Fruit fly (Drosophila melanogaster): Measurements from ENCODE around the gene smog.

The smog gene

DNA sequence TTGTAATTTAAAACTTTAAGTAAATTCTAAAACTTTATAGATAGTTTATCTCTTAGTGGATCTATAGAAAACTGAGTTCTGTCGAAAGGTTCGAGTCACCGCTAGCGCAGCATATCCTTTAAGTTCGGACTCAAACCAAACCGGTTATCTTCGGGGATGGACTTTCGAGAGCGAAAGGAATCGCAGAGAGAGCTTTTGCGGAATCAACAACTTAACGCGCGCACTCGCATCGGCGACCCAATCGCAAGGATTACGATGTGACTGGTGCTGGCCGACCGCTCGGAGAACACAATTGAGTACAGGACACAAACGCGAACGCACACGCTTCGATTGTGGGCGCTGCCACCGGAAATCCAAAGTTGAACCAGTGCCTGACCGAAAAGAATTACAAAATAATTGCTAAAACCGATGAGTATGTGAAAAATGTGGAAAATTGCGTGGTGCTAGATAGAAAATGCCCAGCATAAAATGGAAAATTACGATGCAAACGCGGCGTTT lies at the start of gene smog:
smog (plus strand) TSS at position 260 of the 498 bp plus-strand sequence.
- TF ChIP-seq usp (GFP tag; optimal IDR thresholded peaks at IDR 0.05) (no peak), Dll (optimal IDR thresholded peaks at IDR 0.05) (no peak), pan (optimal IDR thresholded peaks at IDR 0.05) (no peak), EcR (GFP tag; optimal IDR thresholded peaks at IDR 0.05) (no peak), CG8478 (optimal IDR thresholded peaks at IDR 0.05) (no peak), psq (optimal IDR thresholded peaks at IDR 0.05) (no peak)

DNA sequence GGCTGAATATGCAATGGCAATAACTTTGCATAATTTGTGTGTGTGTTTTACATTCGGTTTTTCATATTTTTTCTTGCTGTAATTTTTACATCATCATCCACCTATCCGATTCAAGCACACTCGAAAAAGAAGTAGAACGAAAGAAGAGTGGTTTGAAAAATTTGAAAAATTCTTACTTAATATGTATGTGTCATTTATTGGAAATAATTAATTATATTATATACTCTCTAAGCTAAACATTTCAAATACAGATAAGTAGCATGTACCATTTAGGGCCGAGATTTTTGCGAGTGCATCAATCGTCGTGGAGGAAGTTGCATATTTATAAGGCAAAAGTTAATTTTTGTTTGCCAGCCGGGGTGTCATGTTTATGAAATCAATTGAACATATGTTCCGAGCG lies 46.6 kb upstream of the smog start:
- no peak for TF ChIP-seq CG8478 (optimal IDR thresholded peaks at IDR 0.05)
- no peak for TF ChIP-seq Dll (optimal IDR thresholded peaks at IDR 0.05)
- no peak for TF ChIP-seq psq (optimal IDR thresholded peaks at IDR 0.05)
- no peak for TF ChIP-seq EcR (GFP tag; optimal IDR thresholded peaks at IDR 0.05)
- TF ChIP-seq usp (GFP tag; optimal IDR thresholded peaks at IDR 0.05), result no peak
- TF ChIP-seq pan (optimal IDR thresholded peaks at IDR 0.05), result no peak

DNA sequence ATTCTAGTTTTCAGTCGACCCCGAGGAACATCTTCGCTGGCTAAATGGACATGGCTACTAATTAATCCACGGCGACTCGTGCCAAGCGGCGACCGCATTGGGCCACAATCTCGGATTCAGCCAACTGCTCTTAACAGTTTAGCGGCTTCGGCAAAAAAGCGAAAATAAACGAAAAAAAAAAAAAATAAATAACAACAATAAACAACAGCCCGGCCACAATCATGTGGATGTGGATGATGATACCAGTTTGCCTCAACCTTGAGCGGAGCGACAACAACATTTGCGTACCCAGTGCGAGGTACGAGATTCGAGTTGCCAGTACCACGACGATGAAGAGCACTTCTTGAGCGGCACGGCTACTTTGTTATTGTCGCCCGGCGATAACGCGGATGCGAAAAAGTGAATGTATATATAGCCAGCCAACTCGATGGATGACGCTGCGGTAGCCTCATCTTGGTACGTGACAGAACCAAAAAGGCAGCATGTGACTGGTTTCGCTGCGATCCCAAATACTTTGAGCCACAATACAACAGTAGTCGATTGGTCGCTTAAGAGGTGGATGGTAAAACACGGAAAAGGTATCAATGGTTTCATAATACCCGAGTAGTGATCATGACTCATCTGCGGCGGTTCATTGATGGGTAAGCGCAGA lies 44.6 kb upstream of the smog start:
- TF ChIP-seq CG8478 (optimal IDR thresholded peaks at IDR 0.05), result no peak
- TF ChIP-seq psq (optimal IDR thresholded peaks at IDR 0.05), result no peak
- no peak for TF ChIP-seq usp (GFP tag; optimal IDR thresholded peaks at IDR 0.05)

DNA sequence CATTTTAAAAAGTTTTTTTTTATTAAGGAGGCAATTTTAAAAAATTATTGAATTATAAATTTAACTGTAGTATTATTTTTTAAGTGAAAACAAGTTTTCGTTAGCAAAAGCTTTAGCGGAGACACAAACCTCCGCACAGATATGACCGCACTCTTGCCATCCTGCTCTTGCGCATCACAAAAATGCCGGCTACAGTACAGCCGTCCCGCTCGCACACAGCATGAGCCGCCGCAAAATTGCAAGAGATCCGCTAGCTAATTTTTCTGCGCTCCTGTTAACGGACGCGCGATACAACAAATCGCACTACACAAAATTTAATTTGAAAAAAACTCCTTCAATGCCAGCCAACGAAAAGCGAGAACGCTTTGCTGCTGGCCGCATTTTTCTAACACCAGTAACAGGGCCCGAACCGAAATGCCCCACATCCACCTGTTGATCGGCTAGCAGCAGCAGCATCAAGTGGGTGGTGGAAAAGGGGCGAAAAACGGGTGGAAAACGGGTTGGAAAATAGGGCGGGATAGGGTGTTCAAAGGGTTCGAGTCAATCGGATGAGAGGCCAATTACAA lies 42.5 kb upstream of the smog start:
- TF ChIP-seq EcR (GFP tag; optimal IDR thresholded peaks at IDR 0.05) (no peak), CG8478 (optimal IDR thresholded peaks at IDR 0.05) (peak; percentile 79), usp (GFP tag; optimal IDR thresholded peaks at IDR 0.05) (no peak)

DNA sequence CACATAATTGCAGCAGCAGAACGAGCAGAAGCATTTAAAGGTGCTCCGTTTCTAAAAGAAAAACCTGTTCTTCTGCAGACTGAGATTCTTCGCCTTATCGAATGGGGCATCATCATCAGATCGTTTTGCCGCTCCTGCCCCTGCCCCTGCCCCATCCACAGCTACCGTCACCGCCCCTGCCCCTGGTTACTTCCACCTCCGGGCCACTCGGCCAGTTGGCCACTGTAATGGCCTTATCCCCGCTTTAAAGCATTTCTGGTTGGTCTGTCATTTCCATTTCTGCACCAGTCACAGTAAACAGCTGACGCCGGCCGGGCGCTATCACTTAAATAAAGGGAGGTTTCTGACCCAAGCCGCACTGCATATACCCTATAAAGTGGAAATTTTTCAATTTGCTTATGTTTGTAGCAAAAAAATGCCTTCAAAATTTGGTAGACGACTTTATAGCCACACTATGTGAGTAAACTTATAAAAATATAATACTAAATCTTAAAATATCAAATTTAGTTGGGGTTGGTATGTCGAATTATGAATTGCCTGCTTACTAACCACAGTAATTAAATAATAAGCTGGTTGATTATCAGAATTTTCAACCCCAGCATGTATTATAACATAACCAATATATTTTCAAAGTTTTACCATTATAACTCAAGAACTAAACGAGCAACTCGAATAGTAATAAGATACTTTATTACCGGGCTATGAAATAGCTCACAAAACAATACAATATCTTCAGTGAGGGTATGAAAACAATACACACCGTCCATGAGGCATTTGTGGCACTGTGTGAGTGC lies 41.8 kb upstream of the smog start:
- TF ChIP-seq psq (optimal IDR thresholded peaks at IDR 0.05) (no peak), EcR (GFP tag; optimal IDR thresholded peaks at IDR 0.05) (peak in 1 of 2 experiments; percentile 28), CG8478 (optimal IDR thresholded peaks at IDR 0.05) (no peak), Dll (optimal IDR thresholded peaks at IDR 0.05) (peak; percentile 58), usp (GFP tag; optimal IDR thresholded peaks at IDR 0.05) (no peak)

DNA sequence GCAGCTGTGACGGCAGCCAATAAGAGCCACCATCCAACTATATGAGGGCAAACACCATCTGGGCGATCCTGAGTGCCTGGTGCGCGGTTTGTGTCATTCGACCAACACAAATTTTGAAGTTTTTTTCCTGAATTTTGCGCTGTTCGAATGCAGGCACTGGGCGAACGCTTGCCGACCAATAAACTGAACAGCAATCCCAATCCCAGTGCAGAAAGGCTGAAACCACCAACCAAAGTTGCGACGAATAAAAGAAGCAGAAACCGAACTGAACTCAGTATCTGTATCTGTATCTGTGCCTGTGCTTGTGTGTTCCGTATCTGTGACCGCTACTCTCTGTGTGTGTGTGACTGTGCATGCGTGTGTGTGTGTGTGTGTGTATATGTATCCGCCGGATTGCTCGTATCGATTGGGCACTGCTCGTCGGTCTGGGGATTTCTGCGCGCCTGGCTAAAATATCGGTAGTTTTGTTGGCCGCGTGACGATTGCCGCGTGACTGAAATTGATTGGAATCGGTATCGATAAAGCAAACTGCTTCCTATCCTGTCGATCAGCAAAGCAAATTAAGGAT lies 41.1 kb upstream of the smog start:
- TF ChIP-seq pan (optimal IDR thresholded peaks at IDR 0.05) (no peak), Dll (optimal IDR thresholded peaks at IDR 0.05) (no peak), EcR (GFP tag; optimal IDR thresholded peaks at IDR 0.05) (peak in 1 of 2 experiments; percentile 46), CG8478 (optimal IDR thresholded peaks at IDR 0.05) (peak; percentile 89)

DNA sequence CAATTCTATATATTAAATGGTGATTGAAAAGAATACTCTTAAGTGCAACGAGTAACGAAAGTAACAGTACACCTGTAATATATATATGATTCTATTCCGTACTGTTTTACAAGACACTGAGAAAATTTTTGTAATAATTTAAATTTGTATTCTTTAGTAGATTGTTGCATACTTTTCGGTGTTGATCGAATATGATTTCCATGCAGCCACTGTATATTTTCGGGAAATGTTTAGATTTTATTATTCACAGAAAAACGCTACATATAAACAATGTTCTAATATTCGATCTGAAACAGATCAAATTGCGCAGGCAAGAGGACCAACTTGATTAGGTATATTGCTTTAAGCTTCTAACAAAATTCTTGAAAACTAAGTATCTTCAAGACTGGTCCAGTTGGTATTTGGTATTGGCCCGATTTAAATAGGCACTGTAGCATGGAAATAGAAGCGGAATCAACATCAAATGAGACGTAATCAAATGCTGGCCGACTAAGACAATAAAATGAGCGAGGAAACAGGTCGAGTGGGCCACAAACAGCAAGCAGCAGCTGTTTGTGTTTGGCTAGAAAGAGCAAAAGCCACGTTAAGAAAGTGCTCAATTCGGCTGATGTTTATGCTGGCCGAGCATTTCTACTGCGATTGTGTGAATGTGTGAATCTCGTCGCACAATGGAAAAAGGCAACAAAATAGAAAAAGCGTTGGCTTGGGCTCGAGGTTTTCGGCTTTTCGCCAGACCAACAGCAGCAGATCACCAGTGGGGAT lies 40.2 kb upstream of the smog start, which contains the start of gene CG15629:
CG15629 (plus strand) TSS at position 749 of the 762 bp plus-strand sequence.
- TF ChIP-seq CG8478 (optimal IDR thresholded peaks at IDR 0.05) (no peak), psq (optimal IDR thresholded peaks at IDR 0.05) (no peak), pan (optimal IDR thresholded peaks at IDR 0.05) (no peak), usp (GFP tag; optimal IDR thresholded peaks at IDR 0.05) (no peak), Dll (optimal IDR thresholded peaks at IDR 0.05) (no peak), EcR (GFP tag; optimal IDR thresholded peaks at IDR 0.05) (no peak)

DNA sequence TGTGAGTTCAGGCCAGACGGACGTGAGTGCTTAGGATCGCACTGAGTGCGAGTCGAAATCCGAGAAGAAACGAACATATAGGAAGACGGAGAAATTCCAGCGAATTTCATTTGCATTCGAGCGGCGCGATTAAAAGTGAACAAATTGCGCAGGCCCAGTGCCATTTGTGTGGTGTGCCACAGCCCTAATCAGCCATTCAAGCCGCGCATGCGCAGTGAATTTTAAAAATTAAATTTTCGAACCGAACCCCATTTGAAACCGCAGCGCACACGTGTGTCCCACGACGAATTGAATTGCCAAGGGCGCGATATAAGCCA lies 39.7 kb upstream of the smog start:
- TF ChIP-seq pan (optimal IDR thresholded peaks at IDR 0.05) (no peak), Dll (optimal IDR thresholded peaks at IDR 0.05) (no peak), usp (GFP tag; optimal IDR thresholded peaks at IDR 0.05) (no peak), CG8478 (optimal IDR thresholded peaks at IDR 0.05) (no peak), EcR (GFP tag; optimal IDR thresholded peaks at IDR 0.05) (no peak), psq (optimal IDR thresholded peaks at IDR 0.05) (no peak)

DNA sequence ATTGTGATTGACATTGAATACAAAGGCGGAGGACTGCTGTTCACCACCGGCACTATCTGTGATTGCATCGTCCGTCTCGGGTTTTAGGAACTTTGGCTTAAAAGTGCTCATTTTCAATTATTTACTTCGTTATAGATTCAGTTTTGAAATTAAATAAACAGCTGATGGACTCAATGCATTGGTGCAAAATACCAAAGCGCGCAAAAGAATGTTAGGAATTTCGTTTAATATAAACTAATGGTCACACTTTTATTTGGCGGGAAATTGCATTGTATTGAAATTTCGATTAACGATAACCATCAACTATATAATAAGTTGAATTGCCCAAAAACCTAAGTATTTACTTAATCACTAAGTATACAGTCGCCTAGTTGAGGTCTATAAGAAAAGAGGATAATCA lies 34.6 kb upstream of the smog start, which contains the start of gene CG3225:
CG3225 (minus strand) TSS at position 190 of the 400 bp plus-strand sequence.
- no peak for TF ChIP-seq CG8478 (optimal IDR thresholded peaks at IDR 0.05)
- no peak for TF ChIP-seq pan (optimal IDR thresholded peaks at IDR 0.05)
- no peak for TF ChIP-seq EcR (GFP tag; optimal IDR thresholded peaks at IDR 0.05)
- TF ChIP-seq usp (GFP tag; optimal IDR thresholded peaks at IDR 0.05), result no peak
- TF ChIP-seq Dll (optimal IDR thresholded peaks at IDR 0.05), result no peak
- no peak for TF ChIP-seq psq (optimal IDR thresholded peaks at IDR 0.05)

DNA sequence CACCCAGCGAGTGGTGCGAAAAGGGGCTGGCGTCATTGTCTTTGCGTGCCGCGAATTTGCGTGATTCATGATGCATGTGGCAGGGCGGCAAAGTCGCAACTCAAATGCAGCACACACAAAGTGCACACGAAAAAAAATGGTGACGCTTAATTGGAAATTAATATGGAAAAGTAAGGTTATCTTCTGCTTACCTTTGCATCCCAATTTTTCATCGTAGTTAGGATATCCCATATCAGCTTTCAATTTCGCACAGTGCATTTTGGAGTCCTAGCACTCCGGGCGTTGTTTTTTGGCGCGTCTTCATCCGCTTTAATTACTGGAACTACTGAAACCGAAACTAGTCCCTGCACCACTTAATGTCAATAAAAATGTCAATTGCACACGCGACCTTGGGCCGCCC lies 32.7 kb upstream of the smog start:
- TF ChIP-seq EcR (GFP tag; optimal IDR thresholded peaks at IDR 0.05), result no peak
- no peak for TF ChIP-seq usp (GFP tag; optimal IDR thresholded peaks at IDR 0.05)
- no peak for TF ChIP-seq psq (optimal IDR thresholded peaks at IDR 0.05)
- no peak for TF ChIP-seq CG8478 (optimal IDR thresholded peaks at IDR 0.05)
- no peak for TF ChIP-seq Dll (optimal IDR thresholded peaks at IDR 0.05)
- TF ChIP-seq pan (optimal IDR thresholded peaks at IDR 0.05), result no peak
